Worm (Caenorhabditis elegans) whole organism, L4 larva: Measurements from ENCODE around the gene C32D5.8.

ENCODE experiments used
- F44E2.7 ChIP-seq: fragments of 200-800 bp; sonication (Bioruptor generic); IDR thresholded peaks from 2 replicates; pipeline ENCODE4 v2.1.2; 2022; ENCODE audit warnings: missing genetic modification characterization, missing compliant biosample characterization
- T20F7.1 ChIP-seq: fragments of 200-800 bp; sonication (Bioruptor generic); optimal IDR thresholded peaks from 2 replicates; lab custom pipeline; 2018; ENCODE audit warnings: mild to moderate bottlenecking, missing genetic modification characterization, missing compliant biosample characterization
- Y105C5A.15 ChIP-seq: fragments of 200-800 bp; sonication (Bioruptor generic); IDR thresholded peaks from 2 replicates; pipeline ENCODE4 v1.3.6; 2022; ENCODE audit warnings: missing genetic modification characterization, missing compliant biosample characterization
- Y48G9A.11 ChIP-seq: fragments of 200-800 bp; sonication (Bioruptor generic); IDR thresholded peaks from 2 replicates; pipeline ENCODE4 v1.3.6; 2022; ENCODE audit warnings: missing genetic modification reagents, missing genetic modification characterization, missing compliant biosample characterization
- Y75B8A.6 ChIP-seq: fragments of 200-800 bp; sonication (Bioruptor generic); IDR thresholded peaks from 2 replicates; pipeline ENCODE4 v1.3.6; 2022; ENCODE audit warnings: missing genetic modification reagents, missing genetic modification characterization, missing compliant biosample characterization
- ZK337.2 ChIP-seq: fragments of 200-800 bp; sonication (Bioruptor generic); IDR thresholded peaks from 2 replicates; pipeline ENCODE4 v1.3.6; 2022; ENCODE audit warnings: missing genetic modification reagents, missing genetic modification characterization, missing compliant biosample characterization
- ZK546.5 ChIP-seq, 2 experiments: sonication (generic microtip); optimal IDR thresholded peaks; 2 replicates each; lab custom pipeline; 2017; ENCODE audit warnings: missing biosample characterization in 2 of 2, missing genetic modification characterization in 2 of 2
- aha-1 ChIP-seq: fragments of 150-350 bp; peaks from one replicate; lab custom pipeline; 2014; ENCODE audit warnings: missing biosample characterization, missing genetic modification characterization
- ama-1 ChIP-seq: fragments of 150-350 bp; optimal IDR thresholded peaks from 2 replicates; lab custom pipeline; 2014; ENCODE audit warnings: inconsistent platforms, mixed read lengths
- daf-12 ChIP-seq: fragments of 150-350 bp; optimal IDR thresholded peaks from 2 replicates; lab custom pipeline; 2014; ENCODE audit warnings: missing biosample characterization, missing genetic modification reagents, missing genetic modification characterization
- daf-16 ChIP-seq, 3 experiments: sonication (generic microtip); optimal IDR thresholded peaks; 2 replicates each; lab custom pipeline; 2016 to 2017; ENCODE audit warnings: missing genetic modification characterization in 3 of 3, missing genetic modification reagents in 3 of 3, mild to moderate bottlenecking in 2 of 3, missing compliant biosample characterization in 2 of 3, missing biosample characterization in 1 of 3, moderate library complexity in 1 of 3
- dmd-6 ChIP-seq: fragments of 200-800 bp; sonication (Bioruptor generic); IDR thresholded peaks from 2 replicates; pipeline ENCODE4 v1.3.6; 2022; ENCODE audit warnings: missing genetic modification reagents, missing genetic modification characterization, missing compliant biosample characterization
- dpl-1 ChIP-seq: fragments of 150-350 bp; optimal IDR thresholded peaks from 2 replicates; lab custom pipeline; 2014; ENCODE audit warnings: missing biosample characterization, missing genetic modification reagents, missing genetic modification characterization
- fos-1 ChIP-seq: fragments of 150-350 bp; optimal IDR thresholded peaks from 2 replicates; lab custom pipeline; 2014; ENCODE audit warnings: missing biosample characterization, missing genetic modification characterization
- gei-8 ChIP-seq: fragments of 200-800 bp; sonication (Bioruptor generic); optimal IDR thresholded peaks from 2 replicates; lab custom pipeline; 2018; ENCODE audit warnings: mild to moderate bottlenecking, missing genetic modification characterization, missing compliant biosample characterization
- hlh-30 ChIP-seq: sonication (generic microtip); optimal IDR thresholded peaks from 2 replicates; lab custom pipeline; 2017; ENCODE audit warnings: antibody characterized with exemption, mild to moderate bottlenecking, missing genetic modification characterization, missing compliant biosample characterization; ENCODE audit not compliant: insufficient read depth
- hmg-1.1 ChIP-seq: fragments of 200-800 bp; sonication (Bioruptor generic); IDR thresholded peaks from 2 replicates; pipeline ENCODE4 v1.3.6; 2022; ENCODE audit warnings: missing genetic modification reagents, missing genetic modification characterization, missing compliant biosample characterization
- lin-13 ChIP-seq: fragments of 150-350 bp; optimal IDR thresholded peaks from 2 replicates; lab custom pipeline; 2014; ENCODE audit warnings: missing biosample characterization, missing genetic modification reagents, missing genetic modification characterization
- lin-15B ChIP-seq: fragments of 150-350 bp; sonication (generic microtip); optimal IDR thresholded peaks from 3 replicates; lab custom pipeline; 2014; ENCODE audit warnings: missing biosample characterization, missing genetic modification characterization
- lin-38 ChIP-seq: fragments of 200-800 bp; sonication (Bioruptor generic); IDR thresholded peaks from 2 replicates; pipeline ENCODE4 v1.3.6; 2022; ENCODE audit warnings: missing genetic modification reagents, missing genetic modification characterization, missing compliant biosample characterization
- lsy-2 ChIP-seq, 2 experiments: fragments of 150-350 bp in 1 of 2; sonication (generic microtip) in 1 of 2; optimal IDR thresholded peaks; 2 replicates each; lab custom pipeline; 2014 to 2017; ENCODE audit warnings: missing biosample characterization in 2 of 2, missing genetic modification characterization in 2 of 2
- mes-2 ChIP-seq: sonication (generic microtip); optimal IDR thresholded peaks from 2 replicates; lab custom pipeline; 2016; ENCODE audit warnings: missing genotype, mild to moderate bottlenecking, missing genetic modification characterization, missing compliant biosample characterization; ENCODE audit not compliant: poor library complexity, severe bottlenecking
- mxl-2 ChIP-seq: fragments of 200-800 bp; sonication (Bioruptor generic); conservative IDR thresholded peaks from 2 replicates; pipeline ENCODE4 v1.3.6; 2022; ENCODE audit warnings: missing genetic modification reagents, missing genetic modification characterization, missing compliant biosample characterization
- mxl-3 ChIP-seq: fragments of 200-800 bp; sonication (Bioruptor generic); optimal IDR thresholded peaks from 2 replicates; lab custom pipeline; 2018; ENCODE audit warnings: mild to moderate bottlenecking, missing genetic modification characterization, missing compliant biosample characterization
- nhr-102 ChIP-seq: sonication (generic microtip); optimal IDR thresholded peaks from 2 replicates; lab custom pipeline; 2016; ENCODE audit warnings: mild to moderate bottlenecking, missing genetic modification characterization, moderate library complexity, missing compliant biosample characterization
- nhr-11 ChIP-seq: fragments of 150-350 bp; optimal IDR thresholded peaks from 2 replicates; lab custom pipeline; 2014; ENCODE audit warnings: missing biosample characterization, missing genetic modification characterization
- nhr-25 ChIP-seq: sonication (generic microtip); optimal IDR thresholded peaks from 2 replicates; lab custom pipeline; 2017; ENCODE audit warnings: missing genetic modification characterization, mild to moderate bottlenecking, missing compliant biosample characterization, antibody characterized with exemption, moderate library complexity, borderline replicate concordance; ENCODE audit not compliant: insufficient read depth
- nhr-28 ChIP-seq: fragments of 150-350 bp; optimal IDR thresholded peaks from 2 replicates; lab custom pipeline; 2014; ENCODE audit warnings: missing biosample characterization, missing genetic modification characterization
- nhr-6 ChIP-seq: fragments of 150-350 bp; optimal IDR thresholded peaks from 2 replicates; lab custom pipeline; 2014; ENCODE audit warnings: missing biosample characterization, missing genetic modification characterization
- php-3 ChIP-seq: fragments of 200-800 bp; sonication (Bioruptor generic); IDR thresholded peaks from 2 replicates; pipeline ENCODE4 v1.3.6; 2022; ENCODE audit warnings: missing genetic modification reagents, missing genetic modification characterization, missing compliant biosample characterization
- rbr-2 ChIP-seq: sonication (generic microtip); optimal IDR thresholded peaks from 2 replicates; lab custom pipeline; 2016; ENCODE audit warnings: missing genotype, missing genetic modification characterization, missing compliant biosample characterization
- set-16 ChIP-seq: fragments of 200-800 bp; sonication (Bioruptor generic); IDR thresholded peaks from 2 replicates; pipeline ENCODE4 v1.3.6; 2022; ENCODE audit warnings: missing genetic modification reagents, missing genetic modification characterization, missing compliant biosample characterization
- tag-97 ChIP-seq: fragments of 200-800 bp; sonication (Bioruptor generic); IDR thresholded peaks from 2 replicates; pipeline ENCODE4 v1.3.6; 2022; ENCODE audit warnings: missing genetic modification characterization, missing compliant biosample characterization
- unc-62 ChIP-seq, 3 experiments: fragments of 150-350 bp in 1 of 3; sonication (generic microtip); optimal IDR thresholded peaks in 2 of 3; peaks in 1 of 3; 1 replicate in 1 of 3; 2 replicates in 2 of 3; lab custom pipeline; 2014 to 2017; ENCODE audit warnings: missing biosample characterization in 3 of 3, missing genetic modification characterization in 3 of 3, missing genetic modification reagents in 3 of 3, missing genotype in 1 of 3
- ztf-11 ChIP-seq: fragments of 150-350 bp; optimal IDR thresholded peaks from 2 replicates; lab custom pipeline; 2014; ENCODE audit warnings: missing biosample characterization, missing genetic modification characterization
- ztf-7 ChIP-seq: fragments of 150-350 bp; optimal IDR thresholded peaks from 2 replicates; lab custom pipeline; 2014; ENCODE audit warnings: missing biosample characterization, missing genetic modification characterization

Gene C32D5.8

DNA sequence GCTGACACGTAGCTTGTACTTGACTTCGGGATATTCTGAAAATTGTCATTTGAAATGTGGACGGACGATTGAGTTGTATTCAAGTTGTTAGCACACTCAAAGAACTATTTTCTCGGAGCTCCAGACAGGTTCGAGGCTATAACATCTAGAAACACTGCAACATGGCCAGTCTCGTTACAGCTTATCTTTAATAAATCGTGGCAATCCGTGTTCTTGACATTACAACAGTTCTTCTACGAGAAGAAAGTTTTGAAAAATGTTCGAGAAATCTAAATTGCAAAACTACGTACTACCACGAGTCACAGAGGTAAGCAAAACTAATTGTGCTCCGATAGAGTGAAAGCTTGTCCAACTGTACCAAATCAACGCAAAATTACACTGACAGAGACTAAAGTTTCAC lies 23.7 kb downstream of the C32D5.8 start:
- TF ChIP-seq nhr-25 (tag; lab: Kevin White, UChicago) = no peak
- TF ChIP-seq unc-62 (GFP tag; optimal IDR thresholded peaks at IDR 0.05 in 1 of 2; lab: Kevin White, UChicago) = peak in 1 of 2 experiments; percentile 97
- no peak for TF ChIP-seq unc-62 (tag; optimal IDR thresholded peaks at IDR 0.05; lab: Kevin White, UChicago)
- TF ChIP-seq, all 104 proteins: peak for 1

- TF ChIP-seq unc-62 (GFP tag; optimal IDR thresholded peaks at IDR 0.05 in 1 of 2; lab: Kevin White, UChicago) (peak in 1 of 2 experiments; percentile 93), unc-62 (tag; optimal IDR thresholded peaks at IDR 0.05; lab: Kevin White, UChicago) (no peak), nhr-6 (tag; lab: Kevin White, UChicago) (peak; percentile 23), aha-1 (peak; percentile 88), mes-2 (peak; percentile 40), hlh-30 (peak; percentile 11), lin-38 (GFP tag; lab: Robert Waterston, UW) (peak; percentile 93), Y105C5A.15 (no peak), lin-15B (no peak), rbr-2 (peak; percentile 20), lsy-2 (tag; optimal IDR thresholded peaks at IDR 0.05; lab: Kevin White, UChicago) (peak in 1 of 2 experiments; percentile 65), hmg-1.1 (GFP tag; lab: Robert Waterston, UW) (0 out of 2 replicates have a peak, but pooled peaks have one; percentile 16), Y75B8A.6 (GFP tag; lab: Robert Waterston, UW) (no peak), dpl-1 (peak; percentile 88), set-16 (GFP tag; lab: Robert Waterston, UW) (no peak)
Observed at ce11 chrII:6320655-6321388, 24.9 kb downstream of the C32D5.8 start, which contains the start of gene efr-3. Gene efr-3 (minus strand): TSS chrII:6321159.

DNA sequence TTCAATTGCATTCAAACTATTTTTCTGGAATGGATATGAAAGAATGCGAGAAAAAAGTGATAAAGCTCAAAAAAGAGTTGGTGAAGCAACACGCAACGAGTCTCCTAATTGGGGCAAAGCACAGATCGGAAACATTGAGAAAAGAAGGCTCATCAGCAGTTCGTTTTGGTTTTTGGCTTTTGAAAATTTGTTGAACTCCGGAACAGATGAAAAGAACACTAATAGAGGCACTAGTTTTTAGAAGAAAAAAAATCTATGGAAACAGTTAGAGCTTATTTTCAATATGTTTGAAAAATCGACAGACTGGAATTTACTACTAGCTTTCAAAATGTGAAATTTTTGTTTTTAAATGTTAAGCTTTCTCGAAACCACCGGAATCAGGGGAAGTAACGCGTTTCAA lies 33.9 kb downstream of the C32D5.8 start:
- no peak for TF ChIP-seq dmd-6 (GFP tag; lab: Robert Waterston, UW)
- no peak for TF ChIP-seq lsy-2 (tag; optimal IDR thresholded peaks at IDR 0.05; lab: Kevin White, UChicago)
- TF ChIP-seq fos-1 (tag; lab: Kevin White, UChicago) = no peak
- TF ChIP-seq mes-2 = no peak
- TF ChIP-seq ama-1 = no peak
- TF ChIP-seq aha-1 = peak; percentile 70
- TF ChIP-seq mxl-2 (GFP tag; lab: Robert Waterston, UW) = no peak
- no peak for TF ChIP-seq gei-8 (GFP tag; lab: Kevin White, UChicago)

- TF ChIP-seq rbr-2 (no peak), F44E2.7 (GFP tag; lab: Robert Waterston, UW) (no peak), unc-62 (GFP tag; optimal IDR thresholded peaks at IDR 0.05 in 1 of 2; lab: Kevin White, UChicago) (peak in 1 of 2 experiments; percentile 44), unc-62 (tag; optimal IDR thresholded peaks at IDR 0.05; lab: Kevin White, UChicago) (no peak)
Observed at ce11 chrII:6311459-6311858, 34.3 kb downstream of the C32D5.8 start.

ce11 chrII:6309198-6309597 lies 36.6 kb downstream of the C32D5.8 start, which contains the start of gene glb-10:
Gene glb-10 (minus strand): TSS chrII:6309298.
- TF ChIP-seq aha-1 (peak; percentile 80), ztf-7 (no peak), daf-12 (no peak)

- no peak for TF ChIP-seq Y48G9A.11 (GFP tag; lab: Robert Waterston, UW)
Observed at ce11 chrII:6306125-6306524, 39.6 kb downstream of the C32D5.8 start, which contains the start of gene C29F5.8. Gene C29F5.8 (plus strand): TSS chrII:6306425.

DNA sequence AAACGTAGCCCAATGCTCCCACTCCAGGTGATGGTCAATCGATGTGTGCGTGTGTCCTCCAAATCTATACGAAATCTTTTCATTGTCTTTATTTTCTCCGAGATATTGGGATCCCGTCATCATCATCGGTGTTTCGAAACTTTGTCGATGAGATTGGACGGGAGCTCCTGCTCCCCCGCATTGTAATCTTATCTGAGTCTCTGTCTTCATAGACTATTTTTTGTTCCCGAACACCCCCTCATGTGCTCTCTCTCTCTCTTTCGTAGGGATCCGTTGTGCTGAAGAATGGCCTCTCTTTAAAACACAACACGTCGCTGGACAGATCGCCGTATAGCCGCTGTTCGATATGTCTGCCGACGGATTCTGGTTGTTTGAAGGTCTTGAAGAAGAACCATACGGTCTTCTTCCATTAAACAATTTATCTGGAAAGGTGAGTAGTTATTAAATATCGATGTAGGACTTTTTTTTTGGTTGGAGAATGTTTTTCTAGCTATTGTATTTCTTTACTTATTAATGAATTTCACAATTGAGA lies 42.5 kb downstream of the C32D5.8 start, which contains the start of gene C29F5.1:
TSS of gene C29F5.1 (plus strand) at position 317 of the 532 bp plus-strand sequence.
- TF ChIP-seq ZK337.2 (GFP tag; lab: Robert Waterston, UW) (0 out of 2 replicates have a peak, but pooled peaks have one; percentile 41), mxl-3 (GFP tag; lab: Kevin White, UChicago) (no peak), daf-16 (GFP tag; optimal IDR thresholded peaks at IDR 0.05; lab: Kevin White, UChicago) (peak in 1 of 2 experiments; percentile 18), daf-16 (tag; optimal IDR thresholded peaks at IDR 0.05; lab: Kevin White, UChicago) (no peak), nhr-102 (tag; lab: Kevin White, UChicago) (no peak), T20F7.1 (no peak), nhr-28 (tag; lab: Kevin White, UChicago) (peak; percentile 4), lin-13 (GFP tag; lab: Kevin White, UChicago) (no peak), ZK546.5 (tag; optimal IDR thresholded peaks at IDR 0.05; lab: Kevin White, UChicago) (no peak), ztf-11 (tag; lab: Kevin White, UChicago) (no peak), nhr-11 (tag; lab: Kevin White, UChicago) (peak; percentile 36), php-3 (GFP tag; lab: Robert Waterston, UW) (no peak), unc-62 (GFP tag; optimal IDR thresholded peaks at IDR 0.05 in 1 of 2; lab: Kevin White, UChicago) (no peak), unc-62 (tag; optimal IDR thresholded peaks at IDR 0.05; lab: Kevin White, UChicago) (no peak), tag-97 (GFP tag; lab: Robert Waterston, UW) (no peak), Y75B8A.6 (GFP tag; lab: Robert Waterston, UW) (no peak)
